Fruit fly (Drosophila melanogaster) whole organism, embryonic: ENCODE measurements around the gene CG3071.

Experiments used
- Atf3 ChIP-seq: fragments of 200-800 bp; sonication (Bioruptor generic); optimal IDR thresholded peaks from 3 replicates; lab custom pipeline; 2016; ENCODE audit warnings: missing biosample characterization, missing genetic modification characterization
- C15 ChIP-seq: fragments of 200-800 bp; sonication (Bioruptor generic); IDR thresholded peaks from 3 replicates; pipeline ENCODE4 v1.3.6; 2022; ENCODE audit warnings: missing biosample characterization, missing genetic modification characterization
- CG10147 ChIP-seq: fragments of 200-800 bp; sonication (Bioruptor generic); optimal IDR thresholded peaks from 2 replicates; lab custom pipeline; 2019; ENCODE audit warnings: missing biosample characterization, mild to moderate bottlenecking, missing genetic modification characterization, moderate library complexity
- CG11093 ChIP-seq: fragments of 200-800 bp; sonication (Bioruptor generic); IDR thresholded peaks from 3 replicates; pipeline ENCODE4 v1.3.6; 2022; ENCODE audit warnings: missing biosample characterization, missing genetic modification characterization
- CG11504 ChIP-seq: fragments of 200-800 bp; sonication (Bioruptor generic); optimal IDR thresholded peaks from 3 replicates; lab custom pipeline; 2019; ENCODE audit warnings: missing biosample characterization, mild to moderate bottlenecking, missing genetic modification characterization, moderate library complexity
- CG11695 ChIP-seq: fragments of 200-800 bp; sonication (Bioruptor generic); IDR thresholded peaks from 3 replicates; pipeline ENCODE4 v1.3.6; 2022; ENCODE audit warnings: missing biosample characterization, missing genetic modification characterization
- CG13287 ChIP-seq: fragments of 200-800 bp; sonication (Bioruptor generic); IDR thresholded peaks from 2 replicates; pipeline ENCODE4 v1.3.6; 2022; ENCODE audit warnings: missing biosample characterization, missing genetic modification characterization; ENCODE audit not compliant: partially characterized antibody
- CG14860 ChIP-seq: fragments of 200-800 bp; sonication (Bioruptor generic); IDR thresholded peaks from 3 replicates; pipeline ENCODE4 v1.3.6; 2022; ENCODE audit warnings: missing biosample characterization, missing genetic modification characterization; ENCODE audit not compliant: partially characterized antibody
- CG14965 ChIP-seq: fragments of 200-800 bp; sonication (Bioruptor generic); optimal IDR thresholded peaks from 2 replicates; lab custom pipeline; 2016; ENCODE audit warnings: missing biosample characterization, missing genetic modification characterization, borderline replicate concordance
- CG17359 ChIP-seq: fragments of 200-800 bp; sonication (Bioruptor generic); optimal IDR thresholded peaks from 3 replicates; lab custom pipeline; 2018; ENCODE audit warnings: missing biosample characterization, mild to moderate bottlenecking, missing genetic modification characterization, moderate library complexity
- CG17361 ChIP-seq: fragments of 200-800 bp; sonication (Bioruptor generic); IDR thresholded peaks from 3 replicates; pipeline ENCODE4 v1.3.6; 2022; ENCODE audit warnings: missing biosample characterization, missing genetic modification characterization
- CG18599 ChIP-seq: fragments of 200-800 bp; sonication (Bioruptor generic); optimal IDR thresholded peaks from 3 replicates; lab custom pipeline; 2017; ENCODE audit warnings: missing biosample characterization, missing genetic modification characterization, mild to moderate bottlenecking, moderate library complexity, missing genetic modification reagents
- CG2875 ChIP-seq: fragments of 200-800 bp; sonication (Bioruptor generic); optimal IDR thresholded peaks from 2 replicates; lab custom pipeline; 2017; ENCODE audit warnings: missing biosample characterization, mild to moderate bottlenecking, missing genetic modification characterization, missing genetic modification reagents
- CG3065 ChIP-seq: fragments of 200-800 bp; sonication (Bioruptor generic); optimal IDR thresholded peaks from 2 replicates; lab custom pipeline; 2016; ENCODE audit warnings: missing biosample characterization, missing genetic modification characterization
- CG4360 ChIP-seq: fragments of 200-800 bp; sonication (Bioruptor generic); IDR thresholded peaks from 2 replicates; pipeline ENCODE4 v1.3.6; 2022; ENCODE audit warnings: missing biosample characterization, missing genetic modification characterization
- CG4424 ChIP-seq: fragments of 200-800 bp; sonication (Bioruptor generic); optimal IDR thresholded peaks from 3 replicates; lab custom pipeline; 2016; ENCODE audit warnings: missing biosample characterization, missing genetic modification characterization
- CG6272 ChIP-seq: fragments of 200-800 bp; sonication (Bioruptor generic); IDR thresholded peaks from 2 replicates; pipeline ENCODE4 v1.3.6; 2022; ENCODE audit warnings: missing biosample characterization, missing genetic modification characterization
- CG6765 ChIP-seq: fragments of 200-800 bp; sonication (Bioruptor generic); optimal IDR thresholded peaks from 3 replicates; lab custom pipeline; 2017; ENCODE audit warnings: missing biosample characterization, mild to moderate bottlenecking, missing genetic modification characterization
- CG6813 ChIP-seq: fragments of 200-800 bp; sonication (Bioruptor generic); optimal IDR thresholded peaks from 2 replicates; lab custom pipeline; 2017; ENCODE audit warnings: missing biosample characterization, missing genetic modification characterization, mild to moderate bottlenecking, moderate library complexity, missing genetic modification reagents
- CG6854 ChIP-seq: fragments of 200-800 bp; sonication (Bioruptor generic); optimal IDR thresholded peaks from 3 replicates; lab custom pipeline; 2017; ENCODE audit warnings: missing biosample characterization, mild to moderate bottlenecking, missing genetic modification characterization
- CG7556 ChIP-seq: fragments of 200-800 bp; sonication (Bioruptor generic); optimal IDR thresholded peaks from 2 replicates; lab custom pipeline; 2017; ENCODE audit warnings: missing biosample characterization, mild to moderate bottlenecking, missing genetic modification characterization
- CG8290 ChIP-seq, 3 experiments: fragments of 200-800 bp; sonication (Bioruptor generic); optimal IDR thresholded peaks; 2 replicates each; lab custom pipeline; 2016 to 2019; ENCODE audit warnings: missing biosample characterization in 3 of 3, missing genetic modification characterization in 3 of 3, mild to moderate bottlenecking in 2 of 3, moderate library complexity in 1 of 3
- CG8944 ChIP-seq: fragments of 200-800 bp; sonication (Bioruptor generic); optimal IDR thresholded peaks from 3 replicates; lab custom pipeline; 2016; ENCODE audit warnings: missing biosample characterization, missing genetic modification characterization
- CG9727 ChIP-seq: fragments of 200-800 bp; sonication (Bioruptor generic); optimal IDR thresholded peaks from 3 replicates; lab custom pipeline; 2017; ENCODE audit warnings: missing biosample characterization, mild to moderate bottlenecking, missing genetic modification characterization
- Dll ChIP-seq: fragments of 200-800 bp; sonication (Bioruptor generic); IDR thresholded peaks from 4 replicates; pipeline ENCODE4 v1.3.6; 2022; ENCODE audit warnings: missing biosample characterization, missing genetic modification characterization; ENCODE audit not compliant: partially characterized antibody
- HLH4C ChIP-seq: fragments of 200-800 bp; sonication (Bioruptor generic); IDR thresholded peaks from 3 replicates; pipeline ENCODE4 v1.3.6; 2022; ENCODE audit warnings: missing biosample characterization, missing genetic modification characterization; ENCODE audit not compliant: partially characterized antibody
- Hmx ChIP-seq: fragments of 200-800 bp; sonication (Bioruptor generic); optimal IDR thresholded peaks from 2 replicates; lab custom pipeline; 2016; ENCODE audit warnings: missing biosample characterization, missing genetic modification characterization
- Hr3 ChIP-seq: fragments of 200-800 bp; sonication (Bioruptor generic); optimal IDR thresholded peaks from 3 replicates; lab custom pipeline; 2016; ENCODE audit warnings: missing biosample characterization, missing genetic modification characterization
- Myb ChIP-seq: fragments of 200-800 bp; sonication (Bioruptor generic); optimal IDR thresholded peaks from 2 replicates; lab custom pipeline; 2016; ENCODE audit warnings: missing biosample characterization, missing genetic modification characterization
- Poxn ChIP-seq: fragments of 200-800 bp; sonication (Bioruptor generic); IDR thresholded peaks from 2 replicates; pipeline ENCODE4 v1.3.6; 2022; ENCODE audit warnings: missing biosample characterization, missing genetic modification characterization
- Ravus ChIP-seq: fragments of 200-800 bp; sonication (Bioruptor generic); IDR thresholded peaks from 2 replicates; pipeline ENCODE4 v1.3.6; 2022; ENCODE audit warnings: missing biosample characterization, missing genetic modification characterization
- Sry-δ ChIP-seq: fragments of 200-800 bp; sonication (Bioruptor generic); optimal IDR thresholded peaks from 2 replicates; lab custom pipeline; 2016; ENCODE audit warnings: missing biosample characterization, missing genetic modification characterization
- ac ChIP-seq: fragments of 200-800 bp; sonication (Bioruptor generic); optimal IDR thresholded peaks from 3 replicates; lab custom pipeline; 2017; ENCODE audit warnings: missing biosample characterization, mild to moderate bottlenecking, missing genetic modification characterization
- br ChIP-seq: fragments of >200 bp; optimal IDR thresholded peaks from 2 replicates; lab custom pipeline; 2017
- bsh ChIP-seq, 2 experiments: fragments of 200-800 bp; sonication (Bioruptor generic); optimal IDR thresholded peaks; 2 replicates each; lab custom pipeline; 2017 to 2018; ENCODE audit warnings: mild to moderate bottlenecking in 2 of 2, missing biosample characterization in 2 of 2, missing genetic modification characterization in 2 of 2, moderate library complexity in 1 of 2
- cg ChIP-seq: fragments of 200-800 bp; sonication (Bioruptor generic); optimal IDR thresholded peaks from 3 replicates; lab custom pipeline; 2019; ENCODE audit warnings: missing biosample characterization, mild to moderate bottlenecking, missing genetic modification characterization, moderate library complexity
- croc ChIP-seq: fragments of 200-800 bp; sonication (Bioruptor generic); conservative IDR thresholded peaks from 3 replicates; pipeline ENCODE4 v1.3.6; 2022; ENCODE audit warnings: missing biosample characterization, missing genetic modification characterization
- ewg ChIP-seq: fragments of 200-800 bp; sonication (Bioruptor generic); optimal IDR thresholded peaks from 3 replicates; lab custom pipeline; 2017; ENCODE audit warnings: mild to moderate bottlenecking, missing biosample characterization, missing genetic modification reagents, missing genetic modification characterization
- fd3F ChIP-seq: fragments of 200-800 bp; sonication (Bioruptor generic); optimal IDR thresholded peaks from 2 replicates; lab custom pipeline; 2018; ENCODE audit warnings: missing biosample characterization, mild to moderate bottlenecking, missing genetic modification characterization, moderate library complexity
- klu ChIP-seq: fragments of 200-800 bp; sonication (Bioruptor generic); IDR thresholded peaks from 2 replicates; pipeline ENCODE4 v1.3.6; 2022; ENCODE audit warnings: missing biosample characterization, missing genetic modification characterization
- lab ChIP-seq: fragments of 200-800 bp; sonication (Bioruptor generic); optimal IDR thresholded peaks from 3 replicates; lab custom pipeline; 2017; ENCODE audit warnings: missing biosample characterization, missing genetic modification characterization, mild to moderate bottlenecking, moderate library complexity, missing genetic modification reagents
- nom ChIP-seq: fragments of 200-800 bp; sonication (Bioruptor generic); optimal IDR thresholded peaks from 2 replicates; lab custom pipeline; 2017; ENCODE audit warnings: missing biosample characterization, missing genetic modification characterization, mild to moderate bottlenecking, moderate library complexity, missing genetic modification reagents
- pzg ChIP-seq: fragments of 200-800 bp; sonication (Bioruptor generic); optimal IDR thresholded peaks from 3 replicates; lab custom pipeline; 2018; ENCODE audit warnings: missing biosample characterization, mild to moderate bottlenecking, missing genetic modification characterization, moderate library complexity
- repo ChIP-seq: fragments of 200-800 bp; sonication (Bioruptor generic); optimal IDR thresholded peaks from 2 replicates; lab custom pipeline; 2016; ENCODE audit warnings: missing biosample characterization, missing genetic modification characterization
- row ChIP-seq: fragments of 200-800 bp; sonication (Bioruptor generic); IDR thresholded peaks from 3 replicates; pipeline ENCODE4 v1.3.6; 2022; ENCODE audit warnings: missing biosample characterization, missing genetic modification characterization
- tin ChIP-seq: fragments of 200-800 bp; sonication (Bioruptor generic); optimal IDR thresholded peaks from 3 replicates; lab custom pipeline; 2016; ENCODE audit warnings: missing biosample characterization, missing genetic modification characterization
- ttk ChIP-seq: fragments of 200-800 bp; sonication (Bioruptor generic); IDR thresholded peaks from 2 replicates; pipeline ENCODE4 v2.1.2; 2022; ENCODE audit warnings: missing biosample characterization, missing genetic modification characterization
- tup ChIP-seq: fragments of 200-800 bp; sonication (Bioruptor generic); optimal IDR thresholded peaks from 2 replicates; lab custom pipeline; 2016; ENCODE audit warnings: missing biosample characterization, mild to moderate bottlenecking, missing genetic modification characterization, moderate library complexity
- unpg ChIP-seq: fragments of 200-800 bp; sonication (Bioruptor generic); optimal IDR thresholded peaks from 3 replicates; lab custom pipeline; 2018; ENCODE audit warnings: missing biosample characterization, mild to moderate bottlenecking, missing genetic modification characterization, moderate library complexity
- z ChIP-seq: fragments of 200-800 bp; sonication (Bioruptor generic); IDR thresholded peaks from 3 replicates; pipeline ENCODE4 v1.3.6; 2022; ENCODE audit warnings: missing biosample characterization, missing genetic modification characterization

CG3071 gene

DNA sequence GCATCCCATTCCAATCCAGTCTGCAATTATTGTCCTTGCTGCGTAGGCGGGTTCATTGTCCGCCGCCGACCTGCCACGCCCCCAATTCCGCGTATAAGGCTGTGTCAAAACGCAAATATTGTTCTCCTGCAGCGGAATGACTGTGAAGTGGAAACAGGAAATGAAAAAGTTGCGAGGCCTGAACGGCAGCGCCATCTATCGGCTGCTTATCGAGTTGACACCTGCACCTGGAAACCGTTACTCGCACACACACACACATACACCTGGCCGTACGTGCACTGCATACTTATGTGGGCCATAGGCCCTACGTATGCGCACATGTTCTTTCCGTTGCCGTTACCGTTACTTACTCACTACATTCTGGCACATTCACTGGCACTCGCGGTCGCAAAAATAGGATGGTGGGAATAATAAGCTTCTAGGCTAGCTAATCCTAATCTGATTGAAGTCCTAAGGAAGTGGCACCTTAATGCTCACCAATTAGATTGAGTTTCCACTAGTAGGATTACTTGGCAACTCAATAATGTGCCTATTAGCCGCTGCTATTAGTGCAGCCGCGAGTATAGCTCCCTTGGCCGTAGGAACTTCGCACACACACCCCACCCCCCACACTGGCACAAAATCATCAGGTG, 3.9 kb upstream of the CG3071 start (continued):
- no peak for TF ChIP-seq ewg
- TF ChIP-seq CG4424 (GFP tag; lab: Kevin White, UChicago), result no peak
- TF ChIP-seq C15 (GFP tag; lab: Robert Waterston, UW), result no peak
- no peak for TF ChIP-seq CG3065 (GFP tag; lab: Kevin White, UChicago)
- TF ChIP-seq CG6272 (GFP tag; lab: Robert Waterston, UW), result no peak
- no peak for TF ChIP-seq Poxn (GFP tag; lab: Robert Waterston, UW)
- no peak for TF ChIP-seq CG2875 (GFP tag; lab: Kevin White, UChicago)
- TF ChIP-seq ac, result no peak
- no peak for TF ChIP-seq z (GFP tag; lab: Robert Waterston, UW)
- TF ChIP-seq CG14860 (GFP tag; lab: Robert Waterston, UW), result no peak
- TF ChIP-seq CG10147 (GFP tag; lab: Kevin White, UChicago), result no peak
- no peak for TF ChIP-seq Hr3 (GFP tag; lab: Kevin White, UChicago)
- no peak for TF ChIP-seq CG8944 (GFP tag; lab: Kevin White, UChicago)
- TF ChIP-seq Dll, result no peak
- no peak for TF ChIP-seq Hmx (GFP tag; lab: Kevin White, UChicago)
- no peak for TF ChIP-seq HLH4C (GFP tag; lab: Robert Waterston, UW)
- peak; percentile 6 for TF ChIP-seq unpg (GFP tag; lab: Kevin White, UChicago)
- TF ChIP-seq CG14965 (GFP tag; lab: Kevin White, UChicago), result no peak
- peak; percentile 56 for TF ChIP-seq lab
- TF ChIP-seq fd3F (GFP tag; lab: Kevin White, UChicago), result no peak
- no peak for TF ChIP-seq bsh (GFP tag; optimal IDR thresholded peaks at IDR 0.05; lab: Kevin White, UChicago)
- TF ChIP-seq repo, result no peak
- no peak for TF ChIP-seq CG6813 (GFP tag; lab: Kevin White, UChicago)
- TF ChIP-seq CG6854 (GFP tag; lab: Kevin White, UChicago), result no peak
- no peak for TF ChIP-seq Atf3 (GFP tag; lab: Kevin White, UChicago)
- TF ChIP-seq CG4360, result no peak
- TF ChIP-seq CG11093 (GFP tag; lab: Robert Waterston, UW), result no peak
- peak; percentile 9 for TF ChIP-seq cg (GFP tag; lab: Kevin White, UChicago)
- no peak for TF ChIP-seq klu
- peak; percentile 35 for TF ChIP-seq nom
- peak; percentile 29 for TF ChIP-seq Myb
- peak; percentile 4 for TF ChIP-seq CG9727
- no peak for TF ChIP-seq br (lab: Kevin White, UChicago)
- TF ChIP-seq pzg (GFP tag; lab: Kevin White, UChicago), result no peak
- TF ChIP-seq row (GFP tag; lab: Robert Waterston, UW), result peak; percentile 15; the same call in 2 of the 3 replicates
- peak; percentile 7 for TF ChIP-seq CG11504 (tag; lab: Kevin White, UChicago)
- no peak for TF ChIP-seq Sry-δ
- no peak for TF ChIP-seq CG17361
- TF ChIP-seq CG13287, result no peak
- TF ChIP-seq CG7556, result no peak
- no peak for TF ChIP-seq croc (GFP tag; lab: Robert Waterston, UW)
- TF ChIP-seq Ravus (GFP tag; lab: Robert Waterston, UW), result no peak
- no peak for TF ChIP-seq CG8290 (GFP tag; optimal IDR thresholded peaks at IDR 0.05; lab: Kevin White, UChicago)
- TF ChIP-seq CG8290 (tag; optimal IDR thresholded peaks at IDR 0.05; lab: Kevin White, UChicago), result peak in 1 of 2 experiments; percentile 28
- peak; percentile 56 for TF ChIP-seq CG18599
- no peak for TF ChIP-seq CG11695
- no peak for TF ChIP-seq ttk (GFP tag; lab: Robert Waterston, UW)
- TF ChIP-seq CG6765 (GFP tag; lab: Kevin White, UChicago), result peak; percentile 2
- no peak for TF ChIP-seq CG17359
- TF ChIP-seq tup (GFP tag; lab: Kevin White, UChicago), result no peak
- no peak for TF ChIP-seq tin (GFP tag; lab: Kevin White, UChicago)
